Worm (Caenorhabditis elegans): ENCODE data around the gene nhr-141.

DNA sequence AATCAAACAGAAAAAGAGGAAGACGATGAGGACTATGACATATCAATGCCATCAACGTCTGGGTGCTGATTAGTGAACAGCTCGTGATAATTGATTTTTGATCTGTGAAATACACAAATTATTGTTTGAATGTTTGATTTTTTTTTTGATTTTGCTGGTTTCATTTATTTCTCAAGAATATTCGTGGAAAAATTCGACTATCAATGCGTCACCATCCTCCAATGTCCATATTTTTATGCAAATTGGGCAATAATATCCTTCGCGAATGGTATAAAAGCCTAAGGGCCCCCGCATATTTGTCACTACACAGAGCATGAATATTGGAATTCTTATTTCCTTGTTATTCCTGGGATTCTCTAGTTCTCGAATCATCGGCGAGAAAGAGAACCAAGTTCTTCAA, 4.7 kb upstream of the nhr-141 start, which contains the start of gene try-13:
- no peak for TF ChIP-seq nhr-12 (tag; optimal IDR thresholded peaks at IDR 0.05)
- TF ChIP-seq unc-39 (tag; optimal IDR thresholded peaks at IDR 0.05), result no peak
- no peak for TF ChIP-seq unc-62 (GFP tag; optimal IDR thresholded peaks at IDR 0.05)
- no peak for TF ChIP-seq ceh-83 (GFP tag; optimal IDR thresholded peaks at IDR 0.05)
- TF ChIP-seq elt-3 (tag; optimal IDR thresholded peaks at IDR 0.05), result no peak
- TF ChIP-seq sptf-1 (tag; optimal IDR thresholded peaks at IDR 0.05), result no peak
- TF ChIP-seq lsy-2 (tag; optimal IDR thresholded peaks at IDR 0.05), result no peak
- no peak for TF ChIP-seq pha-4 (tag; optimal IDR thresholded peaks at IDR 0.05)
- TF ChIP-seq nhr-237 (tag; optimal IDR thresholded peaks at IDR 0.05), result no peak
- TF ChIP-seq blmp-1 (tag; optimal IDR thresholded peaks at IDR 0.05), result no peak
- no peak for TF ChIP-seq mep-1 (tag; optimal IDR thresholded peaks at IDR 0.05)
